Fruit fly (Drosophila melanogaster): Measurements from ENCODE around the gene Zmynd10.

The Zmynd10 gene

dm6 chr3L:13007946-13008462 is 18.2 kb downstream of the Zmynd10 start (continued):
- TF ChIP-seq sr (GFP tag; IDR thresholded peaks at IDR 0.05) (no peak), H15 (GFP tag; IDR thresholded peaks at IDR 0.05) (no peak), CG11093 (GFP tag; IDR thresholded peaks at IDR 0.05) (no peak), kni (GFP tag; optimal IDR thresholded peaks at IDR 0.05) (no peak), onecut (GFP tag; IDR thresholded peaks at IDR 0.05) (no peak), CG17328 (GFP tag; IDR thresholded peaks at IDR 0.05) (no peak), CG5953 (GFP tag; IDR thresholded peaks at IDR 0.05) (no peak), Drgx (GFP tag; IDR thresholded peaks at IDR 0.05) (no peak), abd-A (tag; optimal IDR thresholded peaks at IDR 0.05) (no peak), CG33213 (GFP tag; optimal IDR thresholded peaks at IDR 0.05) (no peak), Ssrp (tag; optimal IDR thresholded peaks at IDR 0.05) (no peak), ato (GFP tag; IDR thresholded peaks at IDR 0.05; ENCODE audit: partially characterized antibody) (no peak; the same call in 1 of the 2 replicates), Dfd (GFP tag; optimal IDR thresholded peaks at IDR 0.05) (no peak), knrl (GFP tag; IDR thresholded peaks at IDR 0.05; ENCODE audit: partially characterized antibody) (peak; percentile 70; the same call in 2 of the 3 replicates), ftz-f1 (GFP tag; optimal IDR thresholded peaks at IDR 0.05) (no peak), phol (tag; optimal IDR thresholded peaks at IDR 0.05) (no peak), Lim3 (GFP tag; IDR thresholded peaks at IDR 0.05) (no peak), CG5245 (GFP tag; optimal IDR thresholded peaks at IDR 0.05) (no peak), CG2889 (GFP tag; IDR thresholded peaks at IDR 0.05) (no peak), Max (GFP tag; optimal IDR thresholded peaks at IDR 0.05) (no peak), ken (GFP tag; IDR thresholded peaks at IDR 0.05) (no peak), kay (GFP tag; optimal IDR thresholded peaks at IDR 0.05) (no peak), sim (GFP tag; IDR thresholded peaks at IDR 0.05) (no peak), schlank (tag; optimal IDR thresholded peaks at IDR 0.05) (no peak), CG12155 (GFP tag; optimal IDR thresholded peaks at IDR 0.05) (no peak), twi (tag; optimal IDR thresholded peaks at IDR 0.05) (no peak), CG8765 (GFP tag; IDR thresholded peaks at IDR 0.05) (no peak), Atf-2 (GFP tag; optimal IDR thresholded peaks at IDR 0.05) (no peak), CkIIα-i1 (GFP tag; IDR thresholded peaks at IDR 0.05) (no peak), h (optimal IDR thresholded peaks at IDR 0.05) (no peak), CG6683 (GFP tag; optimal IDR thresholded peaks at IDR 0.05) (no peak), vvl (GFP tag; IDR thresholded peaks at IDR 0.05) (no peak), Eip74EF (GFP tag; optimal IDR thresholded peaks at IDR 0.05) (no peak), CG8478 (optimal IDR thresholded peaks at IDR 0.05) (no peak), CG4707 (GFP tag; optimal IDR thresholded peaks at IDR 0.05) (no peak), CG7928 (GFP tag; optimal IDR thresholded peaks at IDR 0.05) (no peak), ac (GFP tag; optimal IDR thresholded peaks at IDR 0.05) (no peak), sd (tag; optimal IDR thresholded peaks at IDR 0.05) (no peak), CG10959 (GFP tag; IDR thresholded peaks at IDR 0.05) (no peak), CG2712 (tag; optimal IDR thresholded peaks at IDR 0.05) (peak; percentile 47), gfzf (GFP tag; optimal IDR thresholded peaks at IDR 0.05) (peak; percentile 4), Elba2 (GFP tag; optimal IDR thresholded peaks at IDR 0.05) (no peak), NFAT (GFP tag; IDR thresholded peaks at IDR 0.05) (no peak), Poxn (GFP tag; IDR thresholded peaks at IDR 0.05) (no peak), HLH54F (GFP tag; optimal IDR thresholded peaks at IDR 0.05) (no peak), CG9876 (GFP tag; optimal IDR thresholded peaks at IDR 0.05) (no peak), CG11695 (GFP tag; IDR thresholded peaks at IDR 0.05) (no peak), CG16863 (GFP tag; optimal IDR thresholded peaks at IDR 0.05) (no peak), run (tag; optimal IDR thresholded peaks at IDR 0.05) (no peak), CG18262 (tag; optimal IDR thresholded peaks at IDR 0.05) (peak; percentile 27), zfh2 (GFP tag; optimal IDR thresholded peaks at IDR 0.05) (no peak), mam (GFP tag; optimal IDR thresholded peaks at IDR 0.05) (no peak), gro (GFP tag; optimal IDR thresholded peaks at IDR 0.05) (no peak)
